In genomic region chrII:15195346-15195745, ce11 we compare ENCODE assay signal across 1 worm cellular context.
A peak's percentile ranks its signal among the peaks of the same experiment; 100 is the strongest.
TF ChIP-seq lines count a peak whose summit lies in the region.

No protein-coding gene starts in this region.

TF ChIP-seq in whole organism, L1 larva, 84 proteins besides CTCF, POLR2A, EP300 and RAD21 (continued from another document):
- TF ChIP-seq mdl-1 (tag; optimal IDR thresholded peaks at IDR 0.05; lab: Kevin White, UChicago) = peak in 1 of 2 experiments; percentile 43
- no peak for TF ChIP-seq tlp-1 (tag; optimal IDR thresholded peaks at IDR 0.05; lab: Kevin White, UChicago)
- no peak for TF ChIP-seq ztf-4 (tag; optimal IDR thresholded peaks at IDR 0.05; lab: Kevin White, UChicago)
- TF ChIP-seq ets-5 (GFP tag; IDR thresholded peaks at IDR 0.05; lab: Robert Waterston, UW) = no peak
- no peak for TF ChIP-seq ceh-82 (tag; optimal IDR thresholded peaks at IDR 0.05; lab: Kevin White, UChicago)
- no peak for TF ChIP-seq isw-1 (GFP tag; IDR thresholded peaks at IDR 0.05; lab: Robert Waterston, UW)
- TF ChIP-seq nhr-11 (tag; optimal IDR thresholded peaks at IDR 0.05; lab: Kevin White, UChicago) = no peak
- peak; percentile 7 for TF ChIP-seq lir-3 (tag; optimal IDR thresholded peaks at IDR 0.05; lab: Kevin White, UChicago; ENCODE audit: poor library complexity)
- TF ChIP-seq nhr-20 (tag; optimal IDR thresholded peaks at IDR 0.05; lab: Kevin White, UChicago) = peak; percentile 48
- TF ChIP-seq aly-2 (tag; optimal IDR thresholded peaks at IDR 0.05; lab: Kevin White, UChicago) = no peak
- TF ChIP-seq skn-1 (tag; optimal IDR thresholded peaks at IDR 0.05; lab: Kevin White, UChicago) = peak; percentile 27
- TF ChIP-seq blmp-1 (tag; optimal IDR thresholded peaks at IDR 0.05; lab: Kevin White, UChicago) = peak; percentile 32
- TF ChIP-seq tbx-2 (tag; optimal IDR thresholded peaks at IDR 0.05; lab: Kevin White, UChicago) = no peak
- no peak for TF ChIP-seq mef-2 (tag; optimal IDR thresholded peaks at IDR 0.05; lab: Kevin White, UChicago)
- TF ChIP-seq fkh-4 (tag; optimal IDR thresholded peaks at IDR 0.05; lab: Kevin White, UChicago; ENCODE audit: borderline replicate concordance) = no peak
- TF ChIP-seq swsn-7 (tag; optimal IDR thresholded peaks at IDR 0.05; lab: Kevin White, UChicago) = no peak
- TF ChIP-seq zip-4 (GFP tag; optimal IDR thresholded peaks at IDR 0.05; lab: Kevin White, UChicago) = no peak
- no peak for TF ChIP-seq fkh-8 (tag; optimal IDR thresholded peaks at IDR 0.05; lab: Kevin White, UChicago)
- no peak for TF ChIP-seq ama-1 (optimal IDR thresholded peaks at IDR 0.05; lab: Kevin White, UChicago)
